Worm (Caenorhabditis elegans) whole organism, mixed stage, embryonic: Measurements from ENCODE around the gene F08F1.9.

ENCODE experiments used
- M03D4.4 ChIP-seq: sonication (generic microtip); optimal IDR thresholded peaks from 2 replicates; lab custom pipeline; 2017; ENCODE audit warnings: mild to moderate bottlenecking, missing genetic modification characterization, missing compliant biosample characterization
- bed-3 ChIP-seq: fragments of 200-800 bp; sonication (Bioruptor generic); optimal IDR thresholded peaks from 3 replicates; lab custom pipeline; 2018; ENCODE audit warnings: mild to moderate bottlenecking, missing genetic modification characterization, moderate library complexity, missing compliant biosample characterization
- blmp-1 ChIP-seq: fragments of 150-350 bp; optimal IDR thresholded peaks from 2 replicates; lab custom pipeline; 2014; ENCODE audit warnings: missing biosample characterization, missing genetic modification characterization
- ceh-39 ChIP-seq: fragments of 150-350 bp; optimal IDR thresholded peaks from 2 replicates; lab custom pipeline; 2014; ENCODE audit warnings: missing biosample characterization, missing genetic modification characterization
- ceh-43 ChIP-seq: fragments of 200-800 bp; sonication (Bioruptor generic); optimal IDR thresholded peaks from 2 replicates; lab custom pipeline; 2018; ENCODE audit warnings: mild to moderate bottlenecking, missing genetic modification characterization, moderate library complexity, missing compliant biosample characterization
- ceh-83 ChIP-seq: fragments of 200-800 bp; sonication (Bioruptor generic); optimal IDR thresholded peaks from 2 replicates; lab custom pipeline; 2018; ENCODE audit warnings: mild to moderate bottlenecking, missing genetic modification characterization, missing compliant biosample characterization
- ces-1 ChIP-seq: fragments of 150-350 bp; optimal IDR thresholded peaks from 2 replicates; lab custom pipeline; 2014; ENCODE audit warnings: missing biosample characterization, missing genetic modification reagents, missing genetic modification characterization
- cnd-1 ChIP-seq: fragments of 200-800 bp; sonication (Bioruptor generic); optimal IDR thresholded peaks from 2 replicates; lab custom pipeline; 2018; ENCODE audit warnings: mild to moderate bottlenecking, missing genetic modification characterization, missing compliant biosample characterization
- drap-1 ChIP-seq: fragments of 200-800 bp; sonication (Bioruptor generic); optimal IDR thresholded peaks from 3 replicates; lab custom pipeline; 2018; ENCODE audit warnings: mild to moderate bottlenecking, missing genetic modification characterization, missing compliant biosample characterization
- elt-1 ChIP-seq: sonication (generic microtip); optimal IDR thresholded peaks from 2 replicates; lab custom pipeline; 2017; ENCODE audit warnings: missing genetic modification characterization, mild to moderate bottlenecking, missing compliant biosample characterization, antibody characterized with exemption, moderate library complexity, borderline replicate concordance; ENCODE audit not compliant: insufficient read depth
- elt-3 ChIP-seq: fragments of 150-350 bp; optimal IDR thresholded peaks from 2 replicates; lab custom pipeline; 2014; ENCODE audit warnings: missing biosample characterization, missing genetic modification characterization
- flh-1 ChIP-seq: fragments of 200-800 bp; sonication (Bioruptor generic); optimal IDR thresholded peaks from 2 replicates; lab custom pipeline; 2018; ENCODE audit warnings: mild to moderate bottlenecking, missing genetic modification characterization, moderate library complexity, missing compliant biosample characterization
- ham-2 ChIP-seq: fragments of 200-800 bp; sonication (Bioruptor generic); optimal IDR thresholded peaks from 2 replicates; lab custom pipeline; 2018; ENCODE audit warnings: mild to moderate bottlenecking, missing genetic modification characterization, missing compliant biosample characterization
- hlh-1 ChIP-seq: fragments of 150-350 bp; optimal IDR thresholded peaks from 2 replicates; lab custom pipeline; 2014; ENCODE audit warnings: missing biosample characterization, missing genetic modification reagents, missing genetic modification characterization
- lin-13 ChIP-seq: fragments of 150-350 bp; optimal IDR thresholded peaks from 2 replicates; lab custom pipeline; 2014; ENCODE audit warnings: missing biosample characterization, missing genetic modification characterization
- lin-32 ChIP-seq: fragments of 200-800 bp; sonication (Bioruptor generic); optimal IDR thresholded peaks from 2 replicates; lab custom pipeline; 2018; ENCODE audit warnings: mild to moderate bottlenecking, missing genetic modification characterization, missing compliant biosample characterization
- lsy-2 ChIP-seq: fragments of 150-350 bp; optimal IDR thresholded peaks from 2 replicates; lab custom pipeline; 2014; ENCODE audit warnings: missing biosample characterization, missing genetic modification characterization
- mab-5 ChIP-seq: fragments of 150-350 bp; optimal IDR thresholded peaks from 2 replicates; lab custom pipeline; 2014; ENCODE audit warnings: missing biosample characterization, missing genetic modification characterization
- mep-1 ChIP-seq: fragments of 150-350 bp; optimal IDR thresholded peaks from 2 replicates; lab custom pipeline; 2017; ENCODE audit warnings: missing biosample characterization, missing genetic modification reagents, missing genetic modification characterization, inconsistent platforms
- mls-2 ChIP-seq: sonication (generic microtip); optimal IDR thresholded peaks from 2 replicates; lab custom pipeline; 2016; ENCODE audit warnings: mild to moderate bottlenecking, missing genetic modification characterization, moderate library complexity, missing compliant biosample characterization
- nhr-12 ChIP-seq: fragments of 150-350 bp; optimal IDR thresholded peaks from 2 replicates; lab custom pipeline; 2014; ENCODE audit warnings: missing biosample characterization, missing genetic modification characterization
- nhr-2 ChIP-seq: fragments of 150-350 bp; optimal IDR thresholded peaks from 2 replicates; lab custom pipeline; 2014; ENCODE audit warnings: missing biosample characterization, missing genetic modification characterization
- nhr-237 ChIP-seq: fragments of 150-350 bp; optimal IDR thresholded peaks from 2 replicates; lab custom pipeline; 2014; ENCODE audit warnings: missing biosample characterization, missing genetic modification characterization
- nhr-28 ChIP-seq: fragments of 150-350 bp; optimal IDR thresholded peaks from 2 replicates; lab custom pipeline; 2014; ENCODE audit warnings: missing biosample characterization, missing genetic modification characterization
- nhr-76 ChIP-seq: sonication (generic microtip); optimal IDR thresholded peaks from 2 replicates; lab custom pipeline; 2017; ENCODE audit warnings: missing biosample characterization, missing genetic modification characterization
- pha-4 ChIP-seq: fragments of 150-350 bp; optimal IDR thresholded peaks from 2 replicates; lab custom pipeline; 2018; ENCODE audit warnings: missing biosample characterization, missing genetic modification reagents, missing genetic modification characterization
- sem-2 ChIP-seq: fragments of 200-800 bp; sonication (Bioruptor generic); optimal IDR thresholded peaks from 2 replicates; lab custom pipeline; 2018; ENCODE audit warnings: mild to moderate bottlenecking, missing genetic modification characterization, missing compliant biosample characterization
- snpc-4 ChIP-seq: fragments of 150-350 bp; optimal IDR thresholded peaks from 2 replicates; lab custom pipeline; 2014; ENCODE audit warnings: missing biosample characterization, missing genetic modification characterization
- sptf-1 ChIP-seq: sonication (generic microtip); optimal IDR thresholded peaks from 2 replicates; lab custom pipeline; 2017; ENCODE audit warnings: mild to moderate bottlenecking, missing genetic modification characterization, moderate library complexity, missing compliant biosample characterization
- tbx-8 ChIP-seq: fragments of 200-800 bp; sonication (Bioruptor generic); optimal IDR thresholded peaks from 2 replicates; lab custom pipeline; 2018; ENCODE audit warnings: mild to moderate bottlenecking, missing genetic modification characterization, moderate library complexity, missing compliant biosample characterization
- unc-120 ChIP-seq: sonication (generic microtip); optimal IDR thresholded peaks from 2 replicates; lab custom pipeline; 2017; ENCODE audit warnings: missing genetic modification characterization, missing compliant biosample characterization; ENCODE audit not compliant: poor library complexity, severe bottlenecking
- unc-39 ChIP-seq: fragments of 150-350 bp; optimal IDR thresholded peaks from 2 replicates; lab custom pipeline; 2014; ENCODE audit warnings: missing biosample characterization, missing genetic modification characterization
- unc-62 ChIP-seq: fragments of 150-350 bp; optimal IDR thresholded peaks from 2 replicates; lab custom pipeline; 2014; ENCODE audit warnings: missing biosample characterization, missing genetic modification reagents, missing genetic modification characterization
- zip-8 ChIP-seq: fragments of 150-350 bp; optimal IDR thresholded peaks from 2 replicates; lab custom pipeline; 2014; ENCODE audit warnings: missing biosample characterization, missing genetic modification characterization
- ztf-11 ChIP-seq: fragments of 150-350 bp; optimal IDR thresholded peaks from 2 replicates; lab custom pipeline; 2014; ENCODE audit warnings: missing biosample characterization, missing genetic modification characterization

F08F1.9 gene

ce11 chrX:8384642-8385181 is 25.9 kb downstream of the F08F1.9 start, which contains the start of gene F41D9.2:
Gene F41D9.2, minus strand, starts transcription at chrX:8384945.
- no peak for TF ChIP-seq nhr-237 (tag; lab: Kevin White, UChicago)
- TF ChIP-seq ceh-43 (GFP tag; lab: Kevin White, UChicago): no peak
- TF ChIP-seq, all 35 proteins: peak for 0

DNA sequence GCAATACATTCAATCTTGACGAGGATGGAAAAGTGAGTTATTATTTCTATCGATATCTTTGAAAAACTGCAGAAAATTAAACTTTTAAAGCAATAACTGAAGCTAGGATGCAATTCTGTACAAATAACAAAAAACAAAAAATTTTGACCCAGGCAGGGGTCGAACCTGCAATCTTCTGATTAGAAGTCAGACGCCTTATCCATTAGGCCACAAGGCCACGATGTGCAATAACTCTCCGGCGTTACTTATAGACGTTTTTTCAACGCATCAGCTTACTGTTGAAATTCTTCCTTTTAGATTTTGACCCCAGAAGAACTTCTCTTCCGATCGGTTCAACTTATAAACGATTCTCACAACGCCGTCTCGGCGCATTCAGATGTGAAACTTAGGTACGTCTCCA is 29.0 kb downstream of the F08F1.9 start:
- no peak for TF ChIP-seq bed-3 (GFP tag; lab: Kevin White, UChicago)

DNA sequence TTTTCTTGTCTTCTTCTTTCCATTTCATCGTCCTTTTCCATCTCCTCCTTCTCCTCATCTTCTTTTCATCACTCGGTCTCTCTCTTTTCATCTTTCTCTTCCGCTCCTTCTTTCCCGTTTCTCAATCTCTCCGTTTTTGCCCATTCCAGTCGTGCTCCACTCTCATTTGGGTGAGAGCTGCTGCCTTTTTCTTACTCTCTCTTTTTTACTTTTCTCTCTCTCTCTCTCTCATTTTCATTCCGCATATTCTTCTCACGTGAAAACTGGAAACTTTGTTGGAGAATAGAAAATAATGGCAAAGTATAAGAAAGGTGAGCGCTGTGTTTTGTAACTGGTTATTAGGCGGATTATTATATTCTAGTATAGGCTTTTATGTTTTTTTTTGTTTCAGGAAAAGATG is 32.3 kb downstream of the F08F1.9 start, which contains the start of gene tbc-18:
tbc-18 (plus strand) TSS at position 246 of the 400 bp plus-strand sequence.
- peak; percentile 68 for TF ChIP-seq ces-1
- TF ChIP-seq unc-62 (GFP tag; lab: Kevin White, UChicago): no peak

DNA sequence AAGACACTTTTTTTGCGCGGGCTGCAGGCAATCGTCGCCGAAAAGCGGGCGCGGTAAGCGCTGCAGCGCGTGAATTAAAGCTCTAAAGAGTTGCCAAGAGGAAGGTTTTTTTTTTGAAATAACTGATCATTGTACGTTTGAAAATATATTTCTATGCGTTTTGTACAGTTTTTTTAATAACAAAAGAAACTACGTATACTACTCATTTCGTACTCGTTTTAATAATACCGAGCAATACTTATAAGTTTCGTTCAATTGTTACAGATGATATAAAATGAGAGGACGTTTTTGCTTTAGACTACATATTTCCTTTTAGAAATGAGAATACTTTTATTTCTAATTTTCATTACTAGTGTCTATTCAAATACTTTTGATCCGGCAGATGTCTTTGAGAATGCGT is 38.7 kb downstream of the F08F1.9 start, which contains the start of gene nep-15:
nep-15 (plus strand) TSS at position 301 of the 400 bp plus-strand sequence.
- TF ChIP-seq unc-39 (tag; lab: Kevin White, UChicago): no peak
- TF ChIP-seq pha-4 (tag; lab: Kevin White, UChicago): no peak
- TF ChIP-seq, all 35 proteins: peak for 0

ce11 chrX:8368210-8368609 is 42.4 kb downstream of the F08F1.9 start:
- TF ChIP-seq nhr-2 (tag; lab: Kevin White, UChicago): no peak
- peak; percentile 51 for TF ChIP-seq cnd-1 (tag; lab: Kevin White, UChicago)
- TF ChIP-seq pha-4 (tag; lab: Kevin White, UChicago): peak; percentile 69
- peak; percentile 11 for TF ChIP-seq hlh-1
- no peak for TF ChIP-seq unc-39 (tag; lab: Kevin White, UChicago)
- TF ChIP-seq zip-8 (tag; lab: Kevin White, UChicago): no peak
- no peak for TF ChIP-seq elt-1
- TF ChIP-seq mep-1: peak; percentile 89
- no peak for TF ChIP-seq ceh-39 (tag; lab: Kevin White, UChicago)
- TF ChIP-seq unc-62 (GFP tag; lab: Kevin White, UChicago): no peak
- no peak for TF ChIP-seq nhr-237 (tag; lab: Kevin White, UChicago)
- no peak for TF ChIP-seq mab-5
- no peak for TF ChIP-seq nhr-28 (tag; lab: Kevin White, UChicago)
- no peak for TF ChIP-seq mls-2 (tag; lab: Kevin White, UChicago)
- TF ChIP-seq bed-3 (GFP tag; lab: Kevin White, UChicago): no peak
- peak; percentile 56 for TF ChIP-seq lsy-2 (tag; lab: Kevin White, UChicago)
- TF ChIP-seq M03D4.4 (tag; lab: Kevin White, UChicago): peak; percentile 37
- TF ChIP-seq flh-1 (GFP tag; lab: Kevin White, UChicago): no peak
- no peak for TF ChIP-seq sem-2 (GFP tag; lab: Kevin White, UChicago)
- peak; percentile 62 for TF ChIP-seq sptf-1 (tag; lab: Kevin White, UChicago)
- TF ChIP-seq ces-1: peak; percentile 8
- no peak for TF ChIP-seq blmp-1 (tag; lab: Kevin White, UChicago)
- no peak for TF ChIP-seq elt-3 (tag; lab: Kevin White, UChicago)
- no peak for TF ChIP-seq ham-2 (GFP tag; lab: Kevin White, UChicago)
- TF ChIP-seq tbx-8 (GFP tag; lab: Kevin White, UChicago): no peak
- TF ChIP-seq ztf-11 (tag; lab: Kevin White, UChicago): peak; percentile 44
- no peak for TF ChIP-seq nhr-12 (tag; lab: Kevin White, UChicago)
- TF ChIP-seq drap-1 (GFP tag; lab: Kevin White, UChicago): peak; percentile 22
- TF ChIP-seq ceh-83 (GFP tag; lab: Kevin White, UChicago): no peak
- no peak for TF ChIP-seq nhr-76
- TF ChIP-seq ceh-43 (GFP tag; lab: Kevin White, UChicago): no peak
- TF ChIP-seq lin-32: no peak
- no peak for TF ChIP-seq snpc-4 (tag; lab: Kevin White, UChicago)
- no peak for TF ChIP-seq unc-120 (tag; lab: Kevin White, UChicago)
- peak; percentile 82 for TF ChIP-seq lin-13
